Fruit fly (Drosophila melanogaster) S2 (cell line): ENCODE results near the gene CSN1b.

Experiments used
- CG8478 ChIP-seq: fragments of >200 bp; optimal IDR thresholded peaks from 2 replicates; lab custom pipeline; 2018
- CTCF ChIP-seq, 2 experiments: fragments of >200 bp; optimal IDR thresholded peaks; 2 replicates each; lab custom pipeline; 2018

DNA sequence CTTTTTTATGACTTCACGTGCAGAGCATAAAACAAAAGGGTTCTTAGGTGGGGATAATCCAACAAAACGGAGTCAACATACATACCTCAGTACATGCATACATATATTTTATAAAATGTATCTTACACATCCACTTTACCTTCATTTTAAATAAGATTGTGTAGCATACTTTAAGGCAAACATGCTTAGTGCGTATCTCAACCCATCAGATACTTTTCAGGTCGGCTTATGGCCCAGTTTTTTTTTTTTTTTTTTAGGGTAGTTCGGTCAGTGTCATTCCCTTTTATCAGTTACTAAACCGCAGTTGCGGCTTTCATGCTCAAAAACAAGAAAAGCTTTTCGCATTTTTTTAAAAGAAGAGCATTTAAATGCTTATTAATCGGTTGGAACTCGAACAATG lies 12.7 kb downstream of the CSN1b start, which contains the start of gene NijB:
- TF ChIP-seq CTCF (optimal IDR thresholded peaks at IDR 0.05; lab: Kevin White, UChicago) (peak; percentile 27 to 59), CG8478 (lab: Kevin White, UChicago) (no peak)
